Fruit fly (Drosophila melanogaster) whole organism, embryonic: ENCODE data around the gene CG34269.

Source experiments
- Asciz ChIP-seq: fragments of 200-800 bp; sonication (Bioruptor generic); optimal IDR thresholded peaks from 2 replicates; lab custom pipeline; 2017; ENCODE audit warnings: missing biosample characterization, mild to moderate bottlenecking, missing genetic modification characterization, missing genetic modification reagents
- Blimp-1 ChIP-seq: fragments of 200-800 bp; sonication (Bioruptor generic); optimal IDR thresholded peaks from 3 replicates; lab custom pipeline; 2018; ENCODE audit warnings: missing biosample characterization, missing genetic modification characterization, mild to moderate bottlenecking, moderate library complexity, missing genetic modification reagents
- C15 ChIP-seq: fragments of 200-800 bp; sonication (Bioruptor generic); IDR thresholded peaks from 3 replicates; pipeline ENCODE4 v1.3.6; 2022; ENCODE audit warnings: missing biosample characterization, missing genetic modification characterization
- CG11085 ChIP-seq: fragments of 200-800 bp; sonication (Bioruptor generic); IDR thresholded peaks from 2 replicates; pipeline ENCODE4 v1.3.6; 2022; ENCODE audit warnings: missing biosample characterization, missing genetic modification characterization
- CG11560 ChIP-seq: fragments of 200-800 bp; sonication (Bioruptor generic); IDR thresholded peaks from 3 replicates; pipeline ENCODE4 v1.3.6; 2022; ENCODE audit warnings: missing biosample characterization, missing genetic modification characterization
- CG12391 ChIP-seq: fragments of 200-800 bp; sonication (Bioruptor generic); optimal IDR thresholded peaks from 3 replicates; lab custom pipeline; 2018; ENCODE audit warnings: missing biosample characterization, mild to moderate bottlenecking, missing genetic modification characterization, moderate library complexity
- CG13123 ChIP-seq: fragments of 200-800 bp; sonication (Bioruptor generic); optimal IDR thresholded peaks from 2 replicates; lab custom pipeline; 2016; ENCODE audit warnings: missing biosample characterization, missing genetic modification characterization
- CG13287 ChIP-seq: fragments of 200-800 bp; sonication (Bioruptor generic); IDR thresholded peaks from 2 replicates; pipeline ENCODE4 v1.3.6; 2022; ENCODE audit warnings: missing biosample characterization, missing genetic modification characterization; ENCODE audit not compliant: partially characterized antibody
- CG1529 ChIP-seq: fragments of 200-800 bp; sonication (Bioruptor generic); optimal IDR thresholded peaks from 3 replicates; lab custom pipeline; 2018; ENCODE audit warnings: missing biosample characterization, missing genetic modification characterization
- CG16779 ChIP-seq: fragments of 200-800 bp; sonication (Bioruptor generic); IDR thresholded peaks from 2 replicates; pipeline ENCODE4 v1.3.6; 2022; ENCODE audit warnings: missing biosample characterization, missing genetic modification characterization
- CG17361 ChIP-seq: fragments of 200-800 bp; sonication (Bioruptor generic); IDR thresholded peaks from 3 replicates; pipeline ENCODE4 v1.3.6; 2022; ENCODE audit warnings: missing biosample characterization, missing genetic modification characterization
- CG17829 ChIP-seq: fragments of 200-800 bp; optimal IDR thresholded peaks from 2 replicates; lab custom pipeline; 2019; ENCODE audit warnings: missing biosample characterization, mild to moderate bottlenecking, missing genetic modification characterization, moderate library complexity
- CG3065 ChIP-seq: fragments of 200-800 bp; sonication (Bioruptor generic); optimal IDR thresholded peaks from 2 replicates; lab custom pipeline; 2016; ENCODE audit warnings: missing biosample characterization, missing genetic modification characterization
- CG3163 ChIP-seq: fragments of 200-800 bp; sonication (Bioruptor generic); optimal IDR thresholded peaks from 3 replicates; lab custom pipeline; 2016; ENCODE audit warnings: missing biosample characterization, missing genetic modification characterization
- CG32532 ChIP-seq: fragments of 200-800 bp; sonication (Bioruptor generic); IDR thresholded peaks from 2 replicates; pipeline ENCODE4 v1.3.6; 2022; ENCODE audit warnings: missing biosample characterization, missing genetic modification characterization
- CG3838 ChIP-seq: fragments of 200-800 bp; sonication (Bioruptor generic); optimal IDR thresholded peaks from 3 replicates; lab custom pipeline; 2016; ENCODE audit warnings: missing biosample characterization, missing genetic modification characterization
- CG6254 ChIP-seq: fragments of 200-800 bp; sonication (Bioruptor generic); optimal IDR thresholded peaks from 3 replicates; lab custom pipeline; 2017; ENCODE audit warnings: mild to moderate bottlenecking, missing biosample characterization, missing genetic modification reagents, missing genetic modification characterization
- CG7556 ChIP-seq: fragments of 200-800 bp; sonication (Bioruptor generic); optimal IDR thresholded peaks from 2 replicates; lab custom pipeline; 2017; ENCODE audit warnings: missing biosample characterization, mild to moderate bottlenecking, missing genetic modification characterization
- CG7745 ChIP-seq: fragments of 200-800 bp; sonication (Bioruptor generic); optimal IDR thresholded peaks from 2 replicates; lab custom pipeline; 2018; ENCODE audit warnings: missing biosample characterization, mild to moderate bottlenecking, missing genetic modification characterization, moderate library complexity
- CG7839 ChIP-seq: fragments of 200-800 bp; sonication (Bioruptor generic); optimal IDR thresholded peaks from 3 replicates; lab custom pipeline; 2018; ENCODE audit warnings: missing biosample characterization, mild to moderate bottlenecking, missing genetic modification characterization, moderate library complexity
- D ChIP-seq, 2 experiments: fragments of 200-800 bp in 1 of 2; fragments of >200 bp in 1 of 2; sonication (Bioruptor generic) in 1 of 2; optimal IDR thresholded peaks; 2 replicates in 1 of 2; 3 replicates in 1 of 2; lab custom pipeline; 2017; ENCODE audit warnings: mild to moderate bottlenecking in 1 of 2, missing biosample characterization in 1 of 2, missing genetic modification characterization in 1 of 2, missing genetic modification reagents in 1 of 2
- Dbx ChIP-seq: fragments of 200-800 bp; sonication (Bioruptor generic); IDR thresholded peaks from 3 replicates; pipeline ENCODE4 v1.3.6; 2022; ENCODE audit warnings: missing biosample characterization, missing genetic modification characterization
- Elba2 ChIP-seq: fragments of 200-800 bp; sonication (Bioruptor generic); optimal IDR thresholded peaks from 3 replicates; lab custom pipeline; 2016; ENCODE audit warnings: missing biosample characterization, missing genetic modification characterization
- Fer3 ChIP-seq: fragments of 200-800 bp; sonication (Bioruptor generic); optimal IDR thresholded peaks from 2 replicates; lab custom pipeline; 2018; ENCODE audit warnings: missing biosample characterization, mild to moderate bottlenecking, missing genetic modification characterization, moderate library complexity
- HmgZ ChIP-seq: fragments of 200-800 bp; sonication (Bioruptor generic); optimal IDR thresholded peaks from 2 replicates; lab custom pipeline; 2018; ENCODE audit warnings: missing biosample characterization, mild to moderate bottlenecking, missing genetic modification characterization
- Hmr ChIP-seq: fragments of 200-800 bp; sonication (Bioruptor generic); optimal IDR thresholded peaks from 3 replicates; lab custom pipeline; 2017; ENCODE audit warnings: mild to moderate bottlenecking, missing biosample characterization, missing genetic modification reagents, missing genetic modification characterization
- Lhr ChIP-seq: fragments of 200-800 bp; sonication (Bioruptor generic); optimal IDR thresholded peaks from 3 replicates; lab custom pipeline; 2017; ENCODE audit warnings: mild to moderate bottlenecking, missing biosample characterization, missing genetic modification reagents, missing genetic modification characterization
- Mad ChIP-seq: fragments of 200-800 bp; sonication (Bioruptor generic); optimal IDR thresholded peaks from 2 replicates; lab custom pipeline; 2016; ENCODE audit warnings: missing biosample characterization, missing genetic modification characterization
- Med ChIP-seq: fragments of 200-800 bp; sonication (Bioruptor generic); peaks from one replicate; lab custom pipeline; 2016; ENCODE audit warnings: missing biosample characterization, missing genetic modification characterization, mild to moderate bottlenecking, inconsistent platforms, moderate library complexity
- NK7.1 ChIP-seq: fragments of 200-800 bp; sonication (Bioruptor generic); optimal IDR thresholded peaks from 3 replicates; lab custom pipeline; 2016; ENCODE audit warnings: missing biosample characterization, missing genetic modification characterization
- Rfx ChIP-seq: fragments of 200-800 bp; sonication (Bioruptor generic); IDR thresholded peaks from 2 replicates; pipeline ENCODE4 v1.3.6; 2022; ENCODE audit warnings: missing biosample characterization, missing genetic modification characterization
- Stat92E ChIP-seq, 3 experiments: fragments of >200 bp in 2 of 3; fragments of 200-800 bp in 1 of 3; sonication (Bioruptor generic) in 1 of 3; optimal IDR thresholded peaks; 2 replicates each; lab custom pipeline; 2017 to 2019; ENCODE audit warnings: missing biosample characterization in 3 of 3, missing genetic modification characterization in 3 of 3, mild to moderate bottlenecking in 1 of 3, moderate library complexity in 1 of 3
- Vsx1 ChIP-seq: fragments of 200-800 bp; sonication (Bioruptor generic); optimal IDR thresholded peaks from 2 replicates; lab custom pipeline; 2017; ENCODE audit warnings: missing biosample characterization, mild to moderate bottlenecking, missing genetic modification characterization, missing genetic modification reagents
- ab ChIP-seq: fragments of 200-800 bp; sonication (Bioruptor generic); optimal IDR thresholded peaks from 2 replicates; lab custom pipeline; 2016; ENCODE audit warnings: missing biosample characterization, missing genetic modification characterization
- az2 ChIP-seq: fragments of 200-800 bp; sonication (Bioruptor generic); optimal IDR thresholded peaks from 3 replicates; lab custom pipeline; 2016; ENCODE audit warnings: missing biosample characterization, missing genetic modification characterization
- crp ChIP-seq, 2 experiments: fragments of 200-800 bp; sonication (Bioruptor generic); optimal IDR thresholded peaks; 2 replicates in 1 of 2; 3 replicates in 1 of 2; lab custom pipeline; 2017; ENCODE audit warnings: missing biosample characterization in 2 of 2, missing genetic modification characterization in 2 of 2, mild to moderate bottlenecking in 1 of 2, moderate library complexity in 1 of 2
- dimm ChIP-seq: fragments of 200-800 bp; sonication (Bioruptor generic); IDR thresholded peaks from 2 replicates; pipeline ENCODE4 v1.3.6; 2022; ENCODE audit warnings: missing biosample characterization, missing genetic modification characterization
- ems ChIP-seq: fragments of 200-800 bp; sonication (Bioruptor generic); optimal IDR thresholded peaks from 3 replicates; lab custom pipeline; 2016; ENCODE audit warnings: missing biosample characterization, missing genetic modification characterization
- esg ChIP-seq: fragments of 200-800 bp; sonication (Bioruptor generic); conservative IDR thresholded peaks from 2 replicates; pipeline ENCODE4 v1.3.6; 2022; ENCODE audit warnings: missing biosample characterization, missing genetic modification characterization
- gsb ChIP-seq: fragments of 200-800 bp; sonication (Bioruptor generic); IDR thresholded peaks from 2 replicates; pipeline ENCODE4 v1.3.6; 2022; ENCODE audit warnings: missing biosample characterization, missing genetic modification characterization
- her ChIP-seq: fragments of 200-800 bp; sonication (Bioruptor generic); optimal IDR thresholded peaks from 2 replicates; lab custom pipeline; 2016; ENCODE audit warnings: missing biosample characterization, missing genetic modification characterization
- nerfin-2 ChIP-seq: fragments of 200-800 bp; sonication (Bioruptor generic); IDR thresholded peaks from 2 replicates; pipeline ENCODE4 v1.3.6; 2022; ENCODE audit warnings: missing biosample characterization, missing genetic modification characterization; ENCODE audit not compliant: partially characterized antibody
- phol ChIP-seq: fragments of 200-800 bp; sonication (Bioruptor generic); optimal IDR thresholded peaks from 3 replicates; lab custom pipeline; 2018; ENCODE audit warnings: missing biosample characterization, mild to moderate bottlenecking, missing genetic modification characterization, moderate library complexity
- pzg ChIP-seq: fragments of 200-800 bp; sonication (Bioruptor generic); optimal IDR thresholded peaks from 3 replicates; lab custom pipeline; 2018; ENCODE audit warnings: missing biosample characterization, mild to moderate bottlenecking, missing genetic modification characterization, moderate library complexity
- rib ChIP-seq: fragments of 200-800 bp; sonication (Bioruptor generic); IDR thresholded peaks from 2 replicates; pipeline ENCODE4 v1.3.6; 2022; ENCODE audit warnings: missing biosample characterization, missing genetic modification characterization
- ro ChIP-seq: fragments of 200-800 bp; sonication (Bioruptor generic); IDR thresholded peaks from 2 replicates; pipeline ENCODE4 v1.3.6; 2022; ENCODE audit warnings: missing biosample characterization, missing genetic modification characterization
- sens-2 ChIP-seq: fragments of 200-800 bp; sonication (Bioruptor generic); IDR thresholded peaks from 2 replicates; pipeline ENCODE4 v1.3.6; 2022; ENCODE audit warnings: missing biosample characterization, missing genetic modification characterization
- slp2 ChIP-seq: fragments of 200-800 bp; sonication (Bioruptor generic); optimal IDR thresholded peaks from 2 replicates; lab custom pipeline; 2016; ENCODE audit warnings: missing biosample characterization, missing genetic modification characterization
- trem ChIP-seq: fragments of 200-800 bp; optimal IDR thresholded peaks from 3 replicates; lab custom pipeline; 2019; ENCODE audit warnings: missing biosample characterization, mild to moderate bottlenecking, missing genetic modification characterization, moderate library complexity
- zen2 ChIP-seq: fragments of 200-800 bp; sonication (Bioruptor generic); IDR thresholded peaks from 3 replicates; pipeline ENCODE4 v1.3.6; 2022; ENCODE audit warnings: missing biosample characterization, missing genetic modification characterization; ENCODE audit not compliant: partially characterized antibody

Gene CG34269

DNA sequence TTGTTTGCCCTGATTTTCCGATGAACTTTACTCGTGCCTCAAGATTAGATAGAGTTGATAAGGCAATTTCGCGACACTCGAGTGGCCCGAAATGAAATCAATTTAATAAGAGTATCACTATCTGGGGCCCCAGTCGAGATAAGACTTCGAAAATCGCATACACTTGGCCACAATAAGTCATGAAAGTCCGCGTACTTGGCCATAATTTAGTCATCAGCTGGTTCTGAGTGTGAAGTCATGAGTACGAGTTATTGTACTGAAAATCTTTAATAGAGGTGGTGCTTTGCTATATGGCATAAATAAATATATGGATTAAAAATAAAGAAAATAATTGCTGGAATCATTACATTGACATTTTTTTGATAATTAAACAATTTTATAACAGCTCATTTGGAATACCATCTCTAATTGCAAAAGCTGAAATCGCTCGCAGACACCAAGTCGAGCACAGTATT lies 16.4 kb upstream of the CG34269 start (continued):
- TF ChIP-seq Elba2 (GFP tag; lab: Kevin White, UChicago), result no peak
- peak; percentile 66 for TF ChIP-seq Rfx (GFP tag; lab: Robert Waterston, UW)
- no peak for TF ChIP-seq CG1529 (GFP tag; lab: Kevin White, UChicago)
- no peak for TF ChIP-seq nerfin-2 (GFP tag; lab: Robert Waterston, UW)
- TF ChIP-seq D (optimal IDR thresholded peaks at IDR 0.05; lab: Kevin White, UChicago), result no peak
- TF ChIP-seq D (GFP tag; optimal IDR thresholded peaks at IDR 0.05; lab: Kevin White, UChicago), result no peak
- TF ChIP-seq dimm (GFP tag; lab: Robert Waterston, UW), result no peak
- peak; percentile 37 for TF ChIP-seq Hmr (GFP tag; lab: Kevin White, UChicago)
- TF ChIP-seq CG3163 (GFP tag; lab: Kevin White, UChicago), result no peak
- TF ChIP-seq C15, result no peak
- TF ChIP-seq sens-2 (GFP tag; lab: Robert Waterston, UW), result no peak
- TF ChIP-seq NK7.1 (GFP tag; lab: Kevin White, UChicago), result no peak
- TF ChIP-seq Asciz (GFP tag; lab: Kevin White, UChicago), result no peak
- TF ChIP-seq CG17829, result no peak
- TF ChIP-seq CG11560 (tag; lab: Robert Waterston, UW), result no peak
- TF ChIP-seq CG3838 (GFP tag; lab: Kevin White, UChicago), result no peak
- TF ChIP-seq Lhr (GFP tag; lab: Kevin White, UChicago), result no peak
- no peak for TF ChIP-seq Med (GFP tag; lab: Kevin White, UChicago)
- TF ChIP-seq gsb (GFP tag; lab: Robert Waterston, UW), result no peak
- no peak for TF ChIP-seq CG6254
- TF ChIP-seq CG13123 (GFP tag; lab: Kevin White, UChicago), result no peak
- TF ChIP-seq ro (GFP tag; lab: Robert Waterston, UW), result no peak
- no peak for TF ChIP-seq CG16779 (GFP tag; lab: Robert Waterston, UW)
- no peak for TF ChIP-seq CG7556 (GFP tag; lab: Kevin White, UChicago)
- no peak for TF ChIP-seq Mad
- TF ChIP-seq slp2, result no peak
- TF ChIP-seq esg (GFP tag; lab: Robert Waterston, UW), result 0 out of 2 replicates have a peak, but pooled peaks have one; percentile 20
- TF ChIP-seq CG7839 (tag; lab: Kevin White, UChicago), result peak; percentile 25
- no peak for TF ChIP-seq Vsx1
- peak; percentile 50; the same call in 1 of the 3 replicates for TF ChIP-seq Dbx
- no peak for TF ChIP-seq CG13287
- TF ChIP-seq ems, result no peak
- no peak for TF ChIP-seq zen2 (GFP tag; lab: Robert Waterston, UW)
- TF ChIP-seq ab (GFP tag; lab: Kevin White, UChicago), result no peak
- TF ChIP-seq CG32532 (GFP tag; lab: Robert Waterston, UW), result peak; percentile 54; the same call in 1 of the 2 replicates
- TF ChIP-seq CG12391 (tag; lab: Kevin White, UChicago), result peak; percentile 4
- 0 out of 2 replicates have a peak, but pooled peaks have one; percentile 32 for TF ChIP-seq rib (GFP tag; lab: Robert Waterston, UW)
- TF ChIP-seq az2 (GFP tag; lab: Kevin White, UChicago), result no peak
- TF ChIP-seq CG17361, result no peak
- TF ChIP-seq her, result no peak
- TF ChIP-seq CG11085 (GFP tag; lab: Robert Waterston, UW), result no peak
- no peak for TF ChIP-seq phol
- TF ChIP-seq CG3065, result no peak
- no peak for TF ChIP-seq crp (GFP tag; optimal IDR thresholded peaks at IDR 0.05; lab: Kevin White, UChicago)
- TF ChIP-seq CG7745, result no peak
- no peak for TF ChIP-seq trem (tag; lab: Kevin White, UChicago)
- no peak for TF ChIP-seq HmgZ (tag; lab: Kevin White, UChicago)
- TF ChIP-seq Fer3, result peak; percentile 47
- TF ChIP-seq Stat92E (GFP tag; optimal IDR thresholded peaks at IDR 0.05; lab: Kevin White, UChicago), result no peak
- no peak for TF ChIP-seq Blimp-1 (GFP tag; lab: Kevin White, UChicago)
- no peak for TF ChIP-seq pzg (GFP tag; lab: Kevin White, UChicago)
